Worm (Caenorhabditis elegans): ENCODE data around the gene syf-2.

syf-2 gene

ce11 chrIII:7188300-7189052 is 26.6 kb upstream of the syf-2 start, which contains the start of the genes F37C12.21 and F37C12.10 (continued):
- TF ChIP-seq sdz-12 (GFP tag; optimal IDR thresholded peaks at IDR 0.05) (no peak), dmd-6 (GFP tag; IDR thresholded peaks at IDR 0.05) (peak; percentile 43), Y5F2A.4 (GFP tag; optimal IDR thresholded peaks at IDR 0.05) (no peak), Y48G9A.11 (GFP tag; IDR thresholded peaks at IDR 0.05) (no peak), lir-3 (tag; optimal IDR thresholded peaks at IDR 0.05) (no peak), hif-1 (tag; optimal IDR thresholded peaks at IDR 0.05) (no peak), lin-38 (GFP tag; IDR thresholded peaks at IDR 0.05) (peak; percentile 41), zip-2 (tag; optimal IDR thresholded peaks at IDR 0.05) (no peak), R02D3.7 (tag; optimal IDR thresholded peaks at IDR 0.05) (no peak), pqm-1 (tag; optimal IDR thresholded peaks at IDR 0.05) (peak; percentile 43), duxl-1 (tag; optimal IDR thresholded peaks at IDR 0.05; ENCODE audit: poor library complexity) (no peak), mdt-29 (GFP tag; IDR thresholded peaks at IDR 0.05) (no peak), ceh-32 (tag; optimal IDR thresholded peaks at IDR 0.05; ENCODE audit: poor library complexity) (no peak), nhr-48 (tag; optimal IDR thresholded peaks at IDR 0.05) (no peak), lin-13 (GFP tag; optimal IDR thresholded peaks at IDR 0.05) (no peak), dmd-8 (GFP tag; IDR thresholded peaks at IDR 0.05) (no peak), nhr-6 (tag; optimal IDR thresholded peaks at IDR 0.05) (no peak), spr-1 (tag; optimal IDR thresholded peaks at IDR 0.05) (no peak), F10B5.3 (tag; optimal IDR thresholded peaks at IDR 0.05) (no peak), nhr-102 (tag; optimal IDR thresholded peaks at IDR 0.05) (peak; percentile 7), lin-39 (tag; optimal IDR thresholded peaks at IDR 0.05) (no peak), zag-1 (tag; optimal IDR thresholded peaks at IDR 0.05) (no peak), madf-5 (GFP tag; IDR thresholded peaks at IDR 0.05) (no peak), daf-16 (GFP tag; optimal IDR thresholded peaks at IDR 0.05) (no peak), daf-16 (tag; optimal IDR thresholded peaks at IDR 0.05) (peak; percentile 81), dpl-1 (GFP tag; optimal IDR thresholded peaks at IDR 0.05) (no peak), set-16 (GFP tag; IDR thresholded peaks at IDR 0.05) (no peak), hmg-1.1 (GFP tag; IDR thresholded peaks at IDR 0.05) (no peak), lin-15B (tag; optimal IDR thresholded peaks at IDR 0.05) (no peak), ztf-7 (tag; optimal IDR thresholded peaks at IDR 0.05) (no peak), snpc-1.2 (GFP tag; IDR thresholded peaks at IDR 0.05) (no peak), ama-1 (optimal IDR thresholded peaks at IDR 0.05) (no peak), aha-1 (tag) (no peak), daf-12 (tag; optimal IDR thresholded peaks at IDR 0.05) (no peak), hlh-30 (tag; optimal IDR thresholded peaks at IDR 0.05; ENCODE audit: insufficient read depth) (peak; percentile 13), arid-1 (GFP tag; conservative IDR thresholded peaks at IDR 0.05) (no peak), lin-29 (GFP tag; IDR thresholded peaks at IDR 0.05) (no peak), ztf-11 (tag; optimal IDR thresholded peaks at IDR 0.05) (no peak), nhr-41 (GFP tag; IDR thresholded peaks at IDR 0.05) (peak; percentile 57; the same call in 1 of the 2 replicates), php-3 (GFP tag; IDR thresholded peaks at IDR 0.05) (no peak), skn-1 (tag; optimal IDR thresholded peaks at IDR 0.05) (no peak), dmd-9 (GFP tag; IDR thresholded peaks at IDR 0.05) (no peak), ceh-44 (GFP tag; IDR thresholded peaks at IDR 0.05) (no peak), hlh-11 (tag; optimal IDR thresholded peaks at IDR 0.05) (peak; percentile 67), mes-2 (tag; optimal IDR thresholded peaks at IDR 0.05; ENCODE audit: poor library complexity, severe bottlenecking) (peak; percentile 42), zip-11 (GFP tag; IDR thresholded peaks at IDR 0.05) (no peak), mxl-3 (GFP tag; optimal IDR thresholded peaks at IDR 0.05) (no peak), F37D6.2 (tag; optimal IDR thresholded peaks at IDR 0.05) (no peak), ces-1 (GFP tag; optimal IDR thresholded peaks at IDR 0.05) (no peak), zfp-3 (GFP tag; conservative IDR thresholded peaks at IDR 0.05) (no peak), ZK337.2 (GFP tag; IDR thresholded peaks at IDR 0.05) (no peak)

Measured in whole organism, L4 larva.